Fruit fly (Drosophila melanogaster): Measurements from ENCODE around the gene IntS11.

Gene IntS11

dm6 chr3R:29716782-29717317 lies 28.3 kb upstream of the IntS11 start, which contains the start of gene Obp99b (continued):
- peak; percentile 76 for TF ChIP-seq her (GFP tag; optimal IDR thresholded peaks at IDR 0.05)
- peak; percentile 68; the same call in 2 of the 3 replicates for TF ChIP-seq Dbx (GFP tag; IDR thresholded peaks at IDR 0.05)
- no peak for TF ChIP-seq CG2129 (GFP tag; IDR thresholded peaks at IDR 0.05; ENCODE audit: partially characterized antibody)
- TF ChIP-seq CG16813 (GFP tag; IDR thresholded peaks at IDR 0.05; ENCODE audit: partially characterized antibody), result no peak
- peak; percentile 53 for TF ChIP-seq twi (tag; optimal IDR thresholded peaks at IDR 0.05)
- peak; percentile 79 for TF ChIP-seq CG4730 (GFP tag; IDR thresholded peaks at IDR 0.05)
- TF ChIP-seq Usf (GFP tag; optimal IDR thresholded peaks at IDR 0.05), result peak; percentile 23
- peak; percentile 79 for TF ChIP-seq slp2 (GFP tag; optimal IDR thresholded peaks at IDR 0.05)
- TF ChIP-seq nerfin-2 (GFP tag; IDR thresholded peaks at IDR 0.05; ENCODE audit: partially characterized antibody), result no peak
- peak; percentile 2; the same call in 1 of the 2 replicates for TF ChIP-seq Ravus (GFP tag; IDR thresholded peaks at IDR 0.05)
- peak; percentile 24 for TF ChIP-seq HmgZ (tag; optimal IDR thresholded peaks at IDR 0.05)
- no peak for TF ChIP-seq sug (tag; optimal IDR thresholded peaks at IDR 0.05)
- peak; percentile 13 for TF ChIP-seq fu2 (GFP tag; optimal IDR thresholded peaks at IDR 0.05)
- peak; percentile 88 for TF ChIP-seq Mes4 (GFP tag; optimal IDR thresholded peaks at IDR 0.05)
- TF ChIP-seq Max (GFP tag; optimal IDR thresholded peaks at IDR 0.05), result peak; percentile 39
- TF ChIP-seq CG8944 (GFP tag; optimal IDR thresholded peaks at IDR 0.05), result peak; percentile 74
- peak; percentile 76 for TF ChIP-seq CG6689 (GFP tag; IDR thresholded peaks at IDR 0.05)
- TF ChIP-seq CG3407 (GFP tag; optimal IDR thresholded peaks at IDR 0.05), result peak; percentile 76
- peak; percentile 35 for TF ChIP-seq tio (GFP tag; optimal IDR thresholded peaks at IDR 0.05)
- TF ChIP-seq CG6175 (GFP tag; IDR thresholded peaks at IDR 0.05), result peak; percentile 68; the same call in 2 of the 3 replicates
- TF ChIP-seq CG34376 (GFP tag; optimal IDR thresholded peaks at IDR 0.05), result peak; percentile 67
- no peak for TF ChIP-seq Dp (GFP tag; optimal IDR thresholded peaks at IDR 0.05)
- peak; percentile 71 for TF ChIP-seq CG13424 (tag; optimal IDR thresholded peaks at IDR 0.05)
- TF ChIP-seq CG9609 (GFP tag; optimal IDR thresholded peaks at IDR 0.05), result peak; percentile 76
- peak; percentile 91 for TF ChIP-seq CG12071 (GFP tag; optimal IDR thresholded peaks at IDR 0.05)
- TF ChIP-seq sr (GFP tag; IDR thresholded peaks at IDR 0.05), result peak; percentile 73; the same call in 2 of the 3 replicates
- peak; percentile 67 for TF ChIP-seq CG15696 (tag; optimal IDR thresholded peaks at IDR 0.05)
- TF ChIP-seq Dip2 (GFP tag; IDR thresholded peaks at IDR 0.05), result no peak
- TF ChIP-seq ftz-f1 (GFP tag; optimal IDR thresholded peaks at IDR 0.05), result peak; percentile 5
- peak; percentile 60 for TF ChIP-seq CG12942 (GFP tag; optimal IDR thresholded peaks at IDR 0.05)
- peak; percentile 63 for TF ChIP-seq Dad (GFP tag; optimal IDR thresholded peaks at IDR 0.05)
- TF ChIP-seq insv (GFP tag; optimal IDR thresholded peaks at IDR 0.05), result peak in 1 of 2 experiments; percentile 43
- peak; percentile 84; the same call in 2 of the 3 replicates for TF ChIP-seq ase (GFP tag; IDR thresholded peaks at IDR 0.05)
- TF ChIP-seq CG4404 (GFP tag; IDR thresholded peaks at IDR 0.05), result peak; percentile 53
- TF ChIP-seq CG15073 (GFP tag; optimal IDR thresholded peaks at IDR 0.05), result no peak
- peak; percentile 45 for TF ChIP-seq pfk (GFP tag; optimal IDR thresholded peaks at IDR 0.05)
- TF ChIP-seq grn (GFP tag; optimal IDR thresholded peaks at IDR 0.05), result no peak
- peak; percentile 85 for TF ChIP-seq CG8089 (GFP tag; optimal IDR thresholded peaks at IDR 0.05)
- TF ChIP-seq ap (GFP tag; IDR thresholded peaks at IDR 0.05), result peak; percentile 74
- TF ChIP-seq Opbp (GFP tag; IDR thresholded peaks at IDR 0.05; ENCODE audit: partially characterized antibody), result no peak
- peak; percentile 14 for TF ChIP-seq CG31388 (GFP tag; optimal IDR thresholded peaks at IDR 0.05)
- peak; percentile 76 to 78 for TF ChIP-seq dpn (GFP tag; optimal IDR thresholded peaks at IDR 0.05)
- peak; percentile 48 for TF ChIP-seq Fer2 (tag; optimal IDR thresholded peaks at IDR 0.05)
- TF ChIP-seq Doc2 (GFP tag; IDR thresholded peaks at IDR 0.05), result 0 out of 2 replicates have a peak, but pooled peaks have one; percentile 34
- peak; percentile 79 for TF ChIP-seq slbo (GFP tag; IDR thresholded peaks at IDR 0.05)
- TF ChIP-seq shn (GFP tag; optimal IDR thresholded peaks at IDR 0.05), result peak; percentile 89
- peak; percentile 94 for TF ChIP-seq pb (GFP tag; optimal IDR thresholded peaks at IDR 0.05)
- TF ChIP-seq CG16815 (GFP tag; optimal IDR thresholded peaks at IDR 0.05), result peak; percentile 58
- peak; percentile 30; the same call in 1 of the 2 replicates for TF ChIP-seq peb (GFP tag; IDR thresholded peaks at IDR 0.05)
- TF ChIP-seq NC2α (GFP tag; optimal IDR thresholded peaks at IDR 0.05), result peak; percentile 65
- peak; percentile 52 for TF ChIP-seq jumu (GFP tag; optimal IDR thresholded peaks at IDR 0.05)

All from whole organism, embryonic.